Worm (Caenorhabditis elegans): Measurements from ENCODE around the gene C05D9.9.

Gene C05D9.9

ce11 chrX:1122198-1122597 is 1.8 kb downstream of the C05D9.9 start (continued):
- no peak for TF ChIP-seq hlh-17 (GFP tag; optimal IDR thresholded peaks at IDR 0.05; ENCODE audit: borderline replicate concordance)
- no peak for TF ChIP-seq nhr-237 (tag; optimal IDR thresholded peaks at IDR 0.05)
- TF ChIP-seq ceh-88 (GFP tag; IDR thresholded peaks at IDR 0.05) = no peak
- TF ChIP-seq zip-4 (GFP tag; optimal IDR thresholded peaks at IDR 0.05) = no peak
- TF ChIP-seq F16B12.6 (tag; optimal IDR thresholded peaks at IDR 0.05) = no peak
- TF ChIP-seq egl-13 (tag; optimal IDR thresholded peaks at IDR 0.05) = no peak
- TF ChIP-seq C16A3.4 (tag; optimal IDR thresholded peaks at IDR 0.05) = peak; percentile 58
- peak; percentile 59 for TF ChIP-seq rnt-1 (tag; optimal IDR thresholded peaks at IDR 0.05)
- no peak for TF ChIP-seq ets-5 (GFP tag; IDR thresholded peaks at IDR 0.05)
- TF ChIP-seq vab-15 (tag; optimal IDR thresholded peaks at IDR 0.05) = peak; percentile 14
- no peak for TF ChIP-seq mef-2 (tag; optimal IDR thresholded peaks at IDR 0.05)
- no peak for TF ChIP-seq irx-1 (tag; optimal IDR thresholded peaks at IDR 0.05)
- no peak for TF ChIP-seq hlh-4 (tag; optimal IDR thresholded peaks at IDR 0.05)
- peak; percentile 77 for TF ChIP-seq nhr-85 (tag)
- TF ChIP-seq elt-3 (tag; optimal IDR thresholded peaks at IDR 0.05) = peak in 1 of 6 experiments; percentile 55
- peak; percentile 66 for TF ChIP-seq nhr-71 (tag; optimal IDR thresholded peaks at IDR 0.05)
- no peak for TF ChIP-seq nhr-12 (tag; optimal IDR thresholded peaks at IDR 0.05)
- no peak for TF ChIP-seq alr-1 (tag; optimal IDR thresholded peaks at IDR 0.05; ENCODE audit: borderline replicate concordance)
- TF ChIP-seq snpc-4 (tag; optimal IDR thresholded peaks at IDR 0.05) = no peak
- peak in 1 of 2 experiments; percentile 64 for TF ChIP-seq lsy-2 (tag; optimal IDR thresholded peaks at IDR 0.05)
- no peak for TF ChIP-seq unc-30 (tag; optimal IDR thresholded peaks at IDR 0.05)
- TF ChIP-seq mdl-1 (tag; optimal IDR thresholded peaks at IDR 0.05) = no peak
- TF ChIP-seq mep-1 (tag; optimal IDR thresholded peaks at IDR 0.05) = peak; percentile 60
- TF ChIP-seq fos-1 (tag; optimal IDR thresholded peaks at IDR 0.05) = peak; percentile 39
- no peak for TF ChIP-seq nhr-11 (tag; optimal IDR thresholded peaks at IDR 0.05)
- no peak for TF ChIP-seq ces-1 (GFP tag; optimal IDR thresholded peaks at IDR 0.05)
- TF ChIP-seq ceh-8 (GFP tag; optimal IDR thresholded peaks at IDR 0.05) = no peak
- no peak for TF ChIP-seq C04F5.9 (tag; optimal IDR thresholded peaks at IDR 0.05)
- no peak for TF ChIP-seq hpl-2 (GFP tag; optimal IDR thresholded peaks at IDR 0.05)
- no peak for TF ChIP-seq dsc-1 (tag; optimal IDR thresholded peaks at IDR 0.05)
- no peak for TF ChIP-seq fkh-8 (tag; optimal IDR thresholded peaks at IDR 0.05)

- TF ChIP-seq nhr-237 (tag; optimal IDR thresholded peaks at IDR 0.05) (no peak), skn-1 (tag; optimal IDR thresholded peaks at IDR 0.05) (peak; percentile 48), egl-13 (tag; optimal IDR thresholded peaks at IDR 0.05) (peak; percentile 33)
Measured at ce11 chrX:1121575-1121974, 2.5 kb downstream of the C05D9.9 start.

DNA sequence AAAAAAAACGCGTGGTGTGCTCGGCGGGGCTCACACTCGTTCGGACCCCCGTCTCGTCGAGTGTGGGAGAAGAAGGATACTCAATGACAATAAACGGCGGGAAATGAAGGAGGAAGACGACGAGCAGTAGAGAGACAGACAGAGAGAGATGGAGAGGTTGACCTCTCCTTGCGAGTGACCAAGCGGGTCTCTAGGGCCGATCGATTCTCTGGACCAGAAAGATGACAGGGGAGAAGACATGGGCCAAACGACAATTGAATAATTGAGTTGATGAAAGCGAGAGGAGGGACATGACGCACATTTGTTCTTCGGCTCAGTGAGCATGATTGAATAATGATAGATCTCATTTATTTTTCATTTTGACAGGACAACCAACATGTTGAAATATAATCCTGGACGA is 3.7 kb downstream of the C05D9.9 start:
- TF ChIP-seq tbx-2 (tag; optimal IDR thresholded peaks at IDR 0.05) (peak; percentile 50), zag-1 (tag; optimal IDR thresholded peaks at IDR 0.05) (peak; percentile 56), snpc-4 (tag; optimal IDR thresholded peaks at IDR 0.05) (no peak), nhr-11 (tag; optimal IDR thresholded peaks at IDR 0.05) (no peak), dsc-1 (tag; optimal IDR thresholded peaks at IDR 0.05) (peak; percentile 17), ceh-88 (GFP tag; IDR thresholded peaks at IDR 0.05) (no peak), nhr-19 (GFP tag; conservative IDR thresholded peaks at IDR 0.05) (0 out of 2 replicates have a peak, but pooled peaks have one; percentile 13), ces-1 (GFP tag; optimal IDR thresholded peaks at IDR 0.05) (no peak), rnt-1 (tag; optimal IDR thresholded peaks at IDR 0.05) (peak; percentile 14), skn-1 (tag; optimal IDR thresholded peaks at IDR 0.05) (peak; percentile 38), mef-2 (tag; optimal IDR thresholded peaks at IDR 0.05) (no peak), lin-15B (tag; optimal IDR thresholded peaks at IDR 0.05) (no peak), lin-14 (GFP tag; optimal IDR thresholded peaks at IDR 0.05) (peak; percentile 79), fkh-4 (tag; optimal IDR thresholded peaks at IDR 0.05; ENCODE audit: borderline replicate concordance) (no peak), sox-4 (tag; optimal IDR thresholded peaks at IDR 0.05) (no peak), ztf-11 (tag; optimal IDR thresholded peaks at IDR 0.05) (peak in 1 of 2 experiments; percentile 58), unc-62 (GFP tag; optimal IDR thresholded peaks at IDR 0.05) (no peak), swsn-7 (tag; optimal IDR thresholded peaks at IDR 0.05) (peak; percentile 6), unc-86 (tag; optimal IDR thresholded peaks at IDR 0.05) (peak; percentile 67), ceh-82 (tag; optimal IDR thresholded peaks at IDR 0.05) (peak in 1 of 3 experiments; percentile 47), snu-23 (GFP tag; optimal IDR thresholded peaks at IDR 0.05) (peak; percentile 15), lsy-2 (tag; optimal IDR thresholded peaks at IDR 0.05) (peak; percentile 14 to 28), xbp-1 (tag; optimal IDR thresholded peaks at IDR 0.05) (no peak), grh-1 (GFP tag; IDR thresholded peaks at IDR 0.05) (no peak), nhr-71 (tag; optimal IDR thresholded peaks at IDR 0.05) (peak; percentile 43), sptf-1 (tag; optimal IDR thresholded peaks at IDR 0.05) (no peak), egl-27 (tag; optimal IDR thresholded peaks at IDR 0.05) (no peak), ceh-63 (GFP tag; optimal IDR thresholded peaks at IDR 0.05) (no peak)
